Fruit fly (Drosophila melanogaster) whole organism, wandering third instar larva: ENCODE results near the gene EloB.

ENCODE experiments used
- CG9705 ChIP-seq: fragments of 200-800 bp; sonication (Bioruptor generic); optimal IDR thresholded peaks from 2 replicates; lab custom pipeline; 2018; ENCODE audit warnings: missing biosample characterization, mild to moderate bottlenecking, missing genetic modification characterization
- Dif ChIP-seq: fragments of 200-275, 200-300 bp; sonication (Bioruptor generic); optimal IDR thresholded peaks from 2 replicates; lab custom pipeline; 2018; ENCODE audit warnings: missing biosample characterization, missing genetic modification characterization; ENCODE audit not compliant: partially characterized antibody
- GATAd ChIP-seq: sonication (Bioruptor generic); optimal IDR thresholded peaks from 2 replicates; lab custom pipeline; 2016; ENCODE audit warnings: missing biosample characterization, missing genetic modification characterization
- Jra ChIP-seq: sonication (Bioruptor generic); optimal IDR thresholded peaks from 2 replicates; lab custom pipeline; 2016; ENCODE audit warnings: missing biosample characterization, missing genetic modification characterization
- Mio ChIP-seq: sonication (Bioruptor generic); optimal IDR thresholded peaks from 2 replicates; lab custom pipeline; 2016; ENCODE audit warnings: missing biosample characterization, missing genetic modification characterization
- Myc ChIP-seq: fragments of >200 bp; optimal IDR thresholded peaks from 2 replicates; lab custom pipeline; 2017
- Rel ChIP-seq, 2 experiments: fragments of 200-800 bp; sonication (Bioruptor generic) in 1 of 2; optimal IDR thresholded peaks; 2 replicates in 1 of 2; 3 replicates in 1 of 2; lab custom pipeline; 2016 to 2019; ENCODE audit warnings: mild to moderate bottlenecking in 2 of 2, missing biosample characterization in 2 of 2, missing genetic modification characterization in 2 of 2, moderate library complexity in 1 of 2
- Sp1 ChIP-seq: fragments of 200-800 bp; sonication (Bioruptor generic); optimal IDR thresholded peaks from 3 replicates; lab custom pipeline; 2019; ENCODE audit warnings: missing biosample characterization, mild to moderate bottlenecking, missing genetic modification characterization, moderate library complexity
- Vsx2 ChIP-seq: fragments of 200-300, 225-300 bp; sonication (Bioruptor generic); optimal IDR thresholded peaks from 2 replicates; lab custom pipeline; 2018; ENCODE audit warnings: missing biosample characterization, missing genetic modification characterization; ENCODE audit not compliant: partially characterized antibody
- dl ChIP-seq, 2 experiments: fragments of 175-275, 200-275 bp in 1 of 2; fragments of 200-275 bp in 1 of 2; sonication (Bioruptor generic); optimal IDR thresholded peaks; lab custom pipeline; 2018; ENCODE audit warnings: mild to moderate bottlenecking in 2 of 2, missing biosample characterization in 2 of 2, missing genetic modification characterization in 2 of 2, moderate library complexity in 2 of 2; ENCODE audit not compliant: partially characterized antibody in 2 of 2, insufficient read depth in 1 of 2
- fru ChIP-seq: fragments of 200-800 bp; sonication (Bioruptor generic); optimal IDR thresholded peaks from 3 replicates; lab custom pipeline; 2016; ENCODE audit warnings: missing biosample characterization, mild to moderate bottlenecking, missing genetic modification characterization
- pan ChIP-seq: fragments of >200 bp; optimal IDR thresholded peaks from 2 replicates; lab custom pipeline; 2017
- sv ChIP-seq: fragments of 200-800 bp; sonication (Bioruptor generic); optimal IDR thresholded peaks from 3 replicates; lab custom pipeline; 2016; ENCODE audit warnings: missing biosample characterization, missing genetic modification characterization
- tai ChIP-seq: sonication (Bioruptor generic); optimal IDR thresholded peaks from 2 replicates; lab custom pipeline; 2016; ENCODE audit warnings: missing biosample characterization, missing genetic modification characterization

- TF ChIP-seq Sp1 (GFP tag; lab: Kevin White, UChicago) (no peak), CG9705 (no peak), sv (no peak), fru (GFP tag; lab: Kevin White, UChicago) (no peak), Rel (GFP tag; optimal IDR thresholded peaks at IDR 0.05; lab: Kevin White, UChicago) (no peak), Rel (tag; optimal IDR thresholded peaks at IDR 0.05; lab: Kevin White, UChicago) (no peak), Vsx2 (GFP tag; lab: Kevin White, UChicago) (no peak), pan (lab: Kevin White, UChicago) (no peak), Mio (no peak), Jra (GFP tag; lab: Kevin White, UChicago) (no peak), Myc (lab: Kevin White, UChicago) (no peak), tai (no peak), Dif (GFP tag; lab: Kevin White, UChicago) (no peak), GATAd (GFP tag; lab: Kevin White, UChicago) (no peak), dl (GFP tag; optimal IDR thresholded peaks at IDR 0.05; lab: Kevin White, UChicago; ENCODE audit: insufficient read depth in 1 of 2, partially characterized antibody in 2 of 2) (no peak)
Measured at dm6 chr3R:20605078-20605477, 25.4 kb upstream of the EloB start.
